Fruit fly (Drosophila melanogaster) whole organism, pupa: Measurements from ENCODE around the gene CG33490.
A peak's percentile ranks its signal among the peaks of the same experiment; 100 is the strongest.

Experiments
- CG10348 ChIP-seq: fragments of 200-800 bp; sonication (Bioruptor generic); IDR thresholded peaks from 2 replicates; pipeline ENCODE4 v1.3.6; 2022; ENCODE audit warnings: missing biosample characterization, missing genetic modification characterization
- CG13204 ChIP-seq: fragments of 200-800 bp; sonication (Bioruptor generic); optimal IDR thresholded peaks from 2 replicates; lab custom pipeline; 2018; ENCODE audit warnings: missing biosample characterization, mild to moderate bottlenecking, missing genetic modification characterization, moderate library complexity
- CG14655 ChIP-seq: fragments of 200-800 bp; sonication (Bioruptor generic); optimal IDR thresholded peaks from 3 replicates; lab custom pipeline; 2017; ENCODE audit warnings: mild to moderate bottlenecking, missing biosample characterization, missing genetic modification reagents, missing genetic modification characterization
- CG15710 ChIP-seq: fragments of 200-800 bp; sonication (Bioruptor generic); optimal IDR thresholded peaks from 2 replicates; lab custom pipeline; 2018; ENCODE audit warnings: missing biosample characterization, mild to moderate bottlenecking, missing genetic modification characterization, moderate library complexity
- CG34367 ChIP-seq: fragments of 200-800 bp; sonication (Bioruptor generic); optimal IDR thresholded peaks from 2 replicates; lab custom pipeline; 2018; ENCODE audit warnings: missing biosample characterization, mild to moderate bottlenecking, missing genetic modification characterization
- CG8301 ChIP-seq: fragments of 200-800 bp; sonication (Bioruptor generic); optimal IDR thresholded peaks from 2 replicates; lab custom pipeline; 2018; ENCODE audit warnings: missing biosample characterization, mild to moderate bottlenecking, missing genetic modification characterization
- EcR ChIP-seq: fragments of 200-800 bp; sonication (Bioruptor generic); optimal IDR thresholded peaks from 3 replicates; lab custom pipeline; 2019; ENCODE audit warnings: missing biosample characterization, missing genetic modification characterization, mild to moderate bottlenecking, moderate library complexity, missing genetic modification reagents
- Pif1A ChIP-seq: fragments of 200-800 bp; sonication (Bioruptor generic); optimal IDR thresholded peaks from 3 replicates; lab custom pipeline; 2016; ENCODE audit warnings: missing biosample characterization, missing genetic modification characterization
- Pif1B ChIP-seq: fragments of 200-800 bp; sonication (Bioruptor generic); optimal IDR thresholded peaks from 3 replicates; lab custom pipeline; 2016; ENCODE audit warnings: missing biosample characterization, missing genetic modification characterization
- gl ChIP-seq: fragments of 200-800 bp; sonication (Bioruptor generic); optimal IDR thresholded peaks from 2 replicates; lab custom pipeline; 2018; ENCODE audit warnings: missing biosample characterization, mild to moderate bottlenecking, missing genetic modification characterization
- rn ChIP-seq: fragments of 200-800 bp; sonication (Bioruptor generic); IDR thresholded peaks from 2 replicates; pipeline ENCODE4 v1.3.6; 2022; ENCODE audit warnings: missing biosample characterization, missing genetic modification characterization

- TF ChIP-seq CG14655, result peak; percentile 23
- no peak for TF ChIP-seq CG34367 (tag; lab: Kevin White, UChicago)
- no peak for TF ChIP-seq Pif1B (GFP tag; lab: Kevin White, UChicago)
- TF ChIP-seq Pif1A (GFP tag; lab: Kevin White, UChicago), result no peak
- TF ChIP-seq gl (tag; lab: Kevin White, UChicago), result no peak
- TF ChIP-seq CG15710 (tag; lab: Kevin White, UChicago), result no peak
- TF ChIP-seq CG10348, result no peak
- TF ChIP-seq EcR (GFP tag; lab: Kevin White, UChicago), result no peak
- no peak for TF ChIP-seq rn (GFP tag; lab: Robert Waterston, UW)
- no peak for TF ChIP-seq CG8301 (tag; lab: Kevin White, UChicago)
- no peak for TF ChIP-seq CG13204 (GFP tag; lab: Kevin White, UChicago)
Measured at dm6 chr3L:11536132-11536531, 38.3 kb downstream of the CG33490 start.
